Fruit fly (Drosophila melanogaster) whole organism, wandering third instar larva: ENCODE data around the gene CG7768.

ENCODE experiments used
- Dfd ChIP-seq: fragments of >200 bp; optimal IDR thresholded peaks from 2 replicates; lab custom pipeline; 2017; ENCODE audit warnings: missing biosample characterization, missing genetic modification characterization
- br ChIP-seq: fragments of 200-800 bp; sonication (Bioruptor generic); optimal IDR thresholded peaks from 2 replicates; lab custom pipeline; 2016; ENCODE audit warnings: missing biosample characterization, missing genetic modification characterization
- dsf ChIP-seq: sonication (Bioruptor generic); optimal IDR thresholded peaks from 2 replicates; lab custom pipeline; 2016; ENCODE audit warnings: missing biosample characterization, missing genetic modification characterization, borderline replicate concordance
- h ChIP-seq: fragments of 200-800 bp; sonication (Bioruptor generic); optimal IDR thresholded peaks from 3 replicates; lab custom pipeline; 2016; ENCODE audit warnings: missing biosample characterization, mild to moderate bottlenecking, missing genetic modification characterization
- pan ChIP-seq: fragments of >200 bp; optimal IDR thresholded peaks from 2 replicates; lab custom pipeline; 2017
- psq ChIP-seq: fragments of 200-800 bp; sonication (Bioruptor generic); optimal IDR thresholded peaks from 3 replicates; lab custom pipeline; 2017; ENCODE audit warnings: missing biosample characterization, mild to moderate bottlenecking, missing genetic modification characterization, moderate library complexity
- usp ChIP-seq: fragments of >200 bp; optimal IDR thresholded peaks from 2 replicates; lab custom pipeline; 2017; ENCODE audit warnings: missing biosample characterization, missing genetic modification characterization

DNA sequence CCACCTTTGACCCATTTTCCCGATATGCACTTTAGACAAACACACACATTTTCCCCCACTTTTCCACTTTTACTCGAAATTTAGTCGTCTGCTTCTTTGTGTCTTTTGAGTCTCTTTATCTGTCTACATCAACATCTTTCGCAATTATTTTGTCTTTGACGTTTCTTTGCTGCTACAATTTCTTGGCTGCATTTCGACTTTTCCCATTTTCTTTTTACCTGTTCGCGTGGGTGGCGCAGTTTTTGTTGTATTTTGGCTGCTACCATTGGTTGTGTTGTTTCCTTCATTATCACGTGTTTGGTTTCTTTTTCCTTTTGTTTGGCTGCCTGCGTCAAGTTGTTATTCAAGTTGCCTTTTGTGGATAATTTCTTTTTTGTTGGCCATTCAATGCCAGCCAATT, 6.4 kb upstream of the CG7768 start:
- TF ChIP-seq usp (GFP tag; lab: Kevin White, UChicago) = no peak
- TF ChIP-seq psq (GFP tag; lab: Kevin White, UChicago) = no peak
- no peak for TF ChIP-seq h
- TF ChIP-seq br = no peak
- TF ChIP-seq Dfd (GFP tag; lab: Kevin White, UChicago) = no peak
- TF ChIP-seq pan (lab: Kevin White, UChicago) = no peak
- no peak for TF ChIP-seq dsf (GFP tag; lab: Kevin White, UChicago)
